Fruit fly (Drosophila melanogaster) S2 (cell line): Measurements from ENCODE around the gene PSMG1.

Experiments
- CG8478 ChIP-seq: fragments of >200 bp; optimal IDR thresholded peaks from 2 replicates; lab custom pipeline; 2018
- CTCF ChIP-seq, 2 experiments: fragments of >200 bp; optimal IDR thresholded peaks; 2 replicates each; lab custom pipeline; 2018

DNA sequence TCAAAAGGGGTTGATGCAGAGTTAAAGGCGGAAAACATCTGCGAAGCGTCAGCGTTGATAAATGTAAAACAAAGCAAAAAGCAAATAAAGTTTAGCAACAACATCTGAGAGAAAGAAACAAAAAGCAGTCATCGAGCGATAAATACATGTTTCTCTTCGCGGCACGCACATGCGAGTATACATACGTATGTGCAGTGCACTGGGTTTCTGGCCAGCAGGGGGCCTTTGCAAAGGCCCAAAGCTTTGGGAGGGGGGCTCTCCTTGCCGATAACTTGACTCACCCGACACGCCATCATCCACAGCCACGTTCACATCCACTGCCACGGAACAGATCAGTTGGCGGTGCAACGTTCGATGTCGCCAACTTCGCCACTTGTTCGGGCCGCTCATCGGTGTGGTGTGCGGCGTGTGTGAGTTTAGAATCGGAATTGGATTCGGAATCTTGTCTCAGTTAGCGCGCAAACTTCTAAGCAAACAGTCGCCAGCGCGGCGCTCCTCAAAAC, 19.1 kb upstream of the PSMG1 start, which contains the start of gene CG42675:
- no peak for TF ChIP-seq CTCF (optimal IDR thresholded peaks at IDR 0.05; lab: Kevin White, UChicago)
- no peak for TF ChIP-seq CG8478 (lab: Kevin White, UChicago)
